Worm (Caenorhabditis elegans) whole organism, L4/young adult: ENCODE measurements around the gene tbc-14.

Experiments
- W03F9.2 ChIP-seq: fragments of 150-350 bp; optimal IDR thresholded peaks from 2 replicates; lab custom pipeline; 2014; ENCODE audit warnings: missing biosample characterization, missing genetic modification characterization
- dao-5 ChIP-seq: sonication (generic microtip); optimal IDR thresholded peaks from 2 replicates; lab custom pipeline; 2016; ENCODE audit warnings: missing genotype, missing genetic modification characterization, moderate library complexity, missing compliant biosample characterization
- him-1 ChIP-seq: sonication (generic microtip); optimal IDR thresholded peaks from 2 replicates; lab custom pipeline; 2016; ENCODE audit warnings: missing genotype, missing genetic modification reagents, missing genetic modification characterization, missing compliant biosample characterization

- TF ChIP-seq W03F9.2 (tag; lab: Kevin White, UChicago) (no peak), him-1 (tag; lab: Kevin White, UChicago) (no peak), dao-5 (tag; lab: Kevin White, UChicago) (no peak)
Observed at ce11 chrII:13467838-13468389, 20.5 kb upstream of the tbc-14 start.
